Worm (Caenorhabditis elegans): ENCODE measurements around the gene str-97.

DNA sequence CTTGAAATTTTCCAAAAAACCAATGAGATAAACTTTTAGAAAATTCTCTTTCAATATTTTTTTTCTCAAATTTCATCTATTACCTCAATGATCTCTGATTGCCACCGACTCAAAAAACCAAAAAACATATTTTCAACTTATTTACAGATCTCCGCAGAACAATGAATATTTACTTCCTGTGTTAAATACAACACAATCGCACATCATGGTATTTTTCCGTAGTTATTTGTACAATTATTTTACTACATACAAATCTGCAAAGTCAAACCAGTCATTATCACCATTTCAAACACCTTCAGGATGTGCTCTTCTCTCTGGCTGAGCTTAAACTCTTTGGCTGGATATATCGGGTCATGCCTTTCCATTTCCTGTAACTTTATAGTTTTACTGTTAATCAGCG is 10.9 kb upstream of the str-97 start, which contains the start of gene str-108:
- TF ChIP-seq tbx-2 (tag; optimal IDR thresholded peaks at IDR 0.05): no peak
- no peak for TF ChIP-seq nhr-11 (tag; optimal IDR thresholded peaks at IDR 0.05)
- no peak for TF ChIP-seq unc-42 (tag; optimal IDR thresholded peaks at IDR 0.05)
- no peak for TF ChIP-seq fkh-10 (GFP tag; optimal IDR thresholded peaks at IDR 0.05)
- TF ChIP-seq K02D7.2 (tag; optimal IDR thresholded peaks at IDR 0.05): no peak
- TF ChIP-seq ama-1 (optimal IDR thresholded peaks at IDR 0.05): no peak
- no peak for TF ChIP-seq ceh-48 (tag; optimal IDR thresholded peaks at IDR 0.05)
- TF ChIP-seq nfya-1 (tag; optimal IDR thresholded peaks at IDR 0.05): no peak
- no peak for TF ChIP-seq dve-1 (tag; optimal IDR thresholded peaks at IDR 0.05)
- no peak for TF ChIP-seq ahr-1 (tag; optimal IDR thresholded peaks at IDR 0.05)
- no peak for TF ChIP-seq hlh-8 (tag; optimal IDR thresholded peaks at IDR 0.05)

Data from whole organism, late embryonic.